Worm (Caenorhabditis elegans): ENCODE measurements around the gene Y75B12B.13.

- TF ChIP-seq fkh-10 (GFP tag; optimal IDR thresholded peaks at IDR 0.05) (no peak), pag-3 (tag; optimal IDR thresholded peaks at IDR 0.05; ENCODE audit: borderline replicate concordance) (no peak), pha-4 (tag; optimal IDR thresholded peaks at IDR 0.05) (no peak), elt-2 (tag; optimal IDR thresholded peaks at IDR 0.05) (no peak), che-1 (tag; optimal IDR thresholded peaks at IDR 0.05) (no peak), ceh-18 (tag; optimal IDR thresholded peaks at IDR 0.05) (no peak), pqm-1 (tag; optimal IDR thresholded peaks at IDR 0.05) (no peak)
These were observed 18.4 kb downstream of the Y75B12B.13 start, which contains the start of gene clec-47 for ce11 chrV:15175459-15175858.
